Fruit fly (Drosophila melanogaster): ENCODE results near the gene CG34355.

The CG34355 gene

DNA sequence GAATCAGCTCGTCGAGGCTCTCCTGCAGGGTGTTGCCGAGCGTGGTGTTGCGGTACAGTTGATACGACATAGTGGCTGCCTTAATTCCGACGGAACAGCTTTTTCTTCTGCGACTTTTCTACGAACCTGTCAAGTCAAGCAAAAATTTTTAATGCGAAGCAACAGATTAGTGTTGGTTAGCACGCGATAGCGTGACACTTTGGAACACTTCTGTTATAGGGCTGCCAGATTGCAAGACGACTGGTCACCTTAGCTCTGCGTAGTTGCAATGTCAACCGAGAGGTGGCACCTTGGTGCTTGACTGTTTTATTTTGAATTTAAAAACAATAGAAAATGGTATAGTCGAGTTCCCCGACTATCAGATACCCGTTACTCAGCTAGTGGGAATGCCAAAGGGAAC, 87.2 kb downstream of the CG34355 start, which contains the start of gene TfIIA-S (continued):
- TF ChIP-seq exex (tag; optimal IDR thresholded peaks at IDR 0.05) (no peak), CG3407 (GFP tag; optimal IDR thresholded peaks at IDR 0.05) (peak; percentile 46), CG8924 (tag; optimal IDR thresholded peaks at IDR 0.05) (peak; percentile 43), CG16779 (GFP tag; IDR thresholded peaks at IDR 0.05) (no peak), tgo (GFP tag; IDR thresholded peaks at IDR 0.05) (no peak), CG17829 (tag; optimal IDR thresholded peaks at IDR 0.05) (peak; percentile 82), fd3F (GFP tag; optimal IDR thresholded peaks at IDR 0.05) (peak; percentile 37), CG8765 (GFP tag; IDR thresholded peaks at IDR 0.05) (no peak), BEAF-32 (GFP tag; optimal IDR thresholded peaks at IDR 0.05) (peak; percentile 69), Sox102F (GFP tag; optimal IDR thresholded peaks at IDR 0.05) (no peak), CG1233 (GFP tag; optimal IDR thresholded peaks at IDR 0.05) (peak; percentile 55), CG34224 (GFP tag; IDR thresholded peaks at IDR 0.05; ENCODE audit: partially characterized antibody) (no peak), br (optimal IDR thresholded peaks at IDR 0.05) (no peak), Hmr (GFP tag; optimal IDR thresholded peaks at IDR 0.05) (peak; percentile 91), CG1647 (GFP tag; optimal IDR thresholded peaks at IDR 0.05) (peak; percentile 86), gce (GFP tag; IDR thresholded peaks at IDR 0.05) (no peak), kah (GFP tag; optimal IDR thresholded peaks at IDR 0.05) (no peak), CG6683 (GFP tag; optimal IDR thresholded peaks at IDR 0.05) (peak; percentile 60), CG43689 (GFP tag; IDR thresholded peaks at IDR 0.05) (no peak), ATbp (GFP tag; optimal IDR thresholded peaks at IDR 0.05) (peak; percentile 43), CrebB (tag; optimal IDR thresholded peaks at IDR 0.05) (peak; percentile 41), esg (GFP tag; conservative IDR thresholded peaks at IDR 0.05) (no peak), CG1832 (GFP tag; optimal IDR thresholded peaks at IDR 0.05) (no peak), stc (GFP tag; IDR thresholded peaks at IDR 0.05) (no peak), CG4617 (GFP tag; optimal IDR thresholded peaks at IDR 0.05; ENCODE audit: borderline replicate concordance) (peak; percentile 94), CG8478 (optimal IDR thresholded peaks at IDR 0.05) (no peak), lilli (GFP tag; optimal IDR thresholded peaks at IDR 0.05) (peak; percentile 89), org-1 (GFP tag; optimal IDR thresholded peaks at IDR 0.05) (peak; percentile 54), Bteb2 (GFP tag; optimal IDR thresholded peaks at IDR 0.05) (peak; percentile 74), Dip2 (GFP tag; IDR thresholded peaks at IDR 0.05) (no peak), Eip74EF (GFP tag; optimal IDR thresholded peaks at IDR 0.05) (no peak), CG2116 (GFP tag; optimal IDR thresholded peaks at IDR 0.05) (peak; percentile 67), chm (GFP tag; IDR thresholded peaks at IDR 0.05) (no peak), maf-S (GFP tag; optimal IDR thresholded peaks at IDR 0.05) (peak; percentile 78), Ada2b (GFP tag; IDR thresholded peaks at IDR 0.05) (no peak), Fer3 (tag; optimal IDR thresholded peaks at IDR 0.05) (peak; percentile 70), Side (GFP tag; optimal IDR thresholded peaks at IDR 0.05) (peak; percentile 80), CG15601 (tag; optimal IDR thresholded peaks at IDR 0.05) (peak; percentile 61), unpg (GFP tag; optimal IDR thresholded peaks at IDR 0.05) (no peak), CG42726 (GFP tag; IDR thresholded peaks at IDR 0.05; ENCODE audit: partially characterized antibody) (no peak), Doc2 (GFP tag; IDR thresholded peaks at IDR 0.05) (no peak), CG10209 (GFP tag; optimal IDR thresholded peaks at IDR 0.05) (peak; percentile 69), CG8359 (GFP tag; optimal IDR thresholded peaks at IDR 0.05; ENCODE audit: borderline replicate concordance) (no peak), slou (GFP tag; optimal IDR thresholded peaks at IDR 0.05) (peak; percentile 68), CG12299 (tag; optimal IDR thresholded peaks at IDR 0.05) (no peak), CG4707 (GFP tag; optimal IDR thresholded peaks at IDR 0.05) (peak; percentile 4), CG5953 (GFP tag; IDR thresholded peaks at IDR 0.05) (no peak), CG6813 (GFP tag; optimal IDR thresholded peaks at IDR 0.05) (no peak), Abd-B (GFP tag; optimal IDR thresholded peaks at IDR 0.05) (peak; percentile 62), CG6654 (GFP tag; optimal IDR thresholded peaks at IDR 0.05) (no peak), CG7839 (tag; optimal IDR thresholded peaks at IDR 0.05) (peak; percentile 57)

Data from whole organism, embryonic.